Worm (Caenorhabditis elegans) whole organism, L1 larva: ENCODE measurements around the gene M01H9.4.
A peak's percentile ranks its signal among the peaks of the same experiment; 100 is the strongest.

Source experiments
- C04F5.9 ChIP-seq: sonication (generic microtip); optimal IDR thresholded peaks from 2 replicates; lab custom pipeline; 2016; ENCODE audit warnings: missing genetic modification characterization, missing compliant biosample characterization
- C16A3.4 ChIP-seq: fragments of 150-350 bp; optimal IDR thresholded peaks from 2 replicates; lab custom pipeline; 2014; ENCODE audit warnings: missing biosample characterization, missing genetic modification characterization
- C34B4.2 ChIP-seq: sonication (generic microtip); optimal IDR thresholded peaks from 2 replicates; lab custom pipeline; 2017; ENCODE audit warnings: mild to moderate bottlenecking, missing genetic modification characterization, missing compliant biosample characterization
- ama-1 ChIP-seq: fragments of 150-350 bp; optimal IDR thresholded peaks from 2 replicates; lab custom pipeline; 2014
- ceh-8 ChIP-seq: fragments of 200-800 bp; sonication (Bioruptor generic); optimal IDR thresholded peaks from 2 replicates; lab custom pipeline; 2018; ENCODE audit warnings: mild to moderate bottlenecking, missing genetic modification characterization, moderate library complexity, missing compliant biosample characterization
- ceh-82 ChIP-seq, 3 experiments: fragments of 150-350 bp in 1 of 3; sonication (generic microtip) in 2 of 3; optimal IDR thresholded peaks; 2 replicates each; lab custom pipeline; 2014 to 2017; ENCODE audit warnings: missing biosample characterization in 3 of 3, missing genetic modification characterization in 3 of 3
- dpl-1 ChIP-seq, 3 experiments: fragments of 150-350 bp in 2 of 3; sonication (generic microtip) in 1 of 3; optimal IDR thresholded peaks; 2 replicates each; lab custom pipeline; 2014 to 2017; ENCODE audit warnings: missing biosample characterization in 3 of 3, missing genetic modification characterization in 3 of 3, missing genetic modification reagents in 3 of 3
- efl-3 ChIP-seq: fragments of 200-800 bp; sonication (Bioruptor generic); optimal IDR thresholded peaks from 2 replicates; lab custom pipeline; 2018; ENCODE audit warnings: mild to moderate bottlenecking, missing genetic modification characterization, missing compliant biosample characterization
- elt-3 ChIP-seq, 6 experiments: fragments of 150-350 bp in 1 of 6; sonication (generic microtip); optimal IDR thresholded peaks; 2 replicates each; lab custom pipeline; 2017 to 2018; ENCODE audit warnings: missing biosample characterization in 6 of 6, missing genetic modification characterization in 6 of 6, inconsistent platforms in 1 of 6
- fkh-10 ChIP-seq: sonication (generic microtip); optimal IDR thresholded peaks from 2 replicates; lab custom pipeline; 2017; ENCODE audit warnings: missing biosample characterization, missing genetic modification reagents, missing genetic modification characterization
- grh-1 ChIP-seq: fragments of 200-800 bp; sonication (Bioruptor generic); IDR thresholded peaks from 2 replicates; pipeline ENCODE4 v1.3.6; 2022; ENCODE audit warnings: missing genetic modification reagents, missing genetic modification characterization, missing compliant biosample characterization
- lin-14 ChIP-seq: fragments of 200-800 bp; sonication (Bioruptor generic); optimal IDR thresholded peaks from 2 replicates; lab custom pipeline; 2018; ENCODE audit warnings: mild to moderate bottlenecking, missing genetic modification characterization, moderate library complexity, missing compliant biosample characterization
- lin-15B ChIP-seq: fragments of 150-350 bp; sonication (generic microtip); optimal IDR thresholded peaks from 3 replicates; lab custom pipeline; 2014; ENCODE audit warnings: missing biosample characterization, missing genetic modification characterization
- lsy-2 ChIP-seq, 2 experiments: fragments of 150-350 bp; optimal IDR thresholded peaks; 2 replicates each; lab custom pipeline; 2014; ENCODE audit warnings: missing biosample characterization in 2 of 2, missing genetic modification characterization in 2 of 2
- mef-2 ChIP-seq: fragments of 150-350 bp; optimal IDR thresholded peaks from 2 replicates; lab custom pipeline; 2014; ENCODE audit warnings: missing biosample characterization, missing genetic modification characterization
- nhr-11 ChIP-seq: fragments of 150-350 bp; optimal IDR thresholded peaks from 2 replicates; lab custom pipeline; 2014; ENCODE audit warnings: missing biosample characterization, missing genetic modification characterization
- nhr-12 ChIP-seq: sonication (generic microtip); optimal IDR thresholded peaks from 2 replicates; lab custom pipeline; 2017; ENCODE audit warnings: missing biosample characterization, missing genetic modification characterization
- nhr-19 ChIP-seq: fragments of 200-800 bp; sonication (Bioruptor generic); conservative IDR thresholded peaks from 2 replicates; pipeline ENCODE4 v1.3.6; 2022; ENCODE audit warnings: missing genetic modification characterization, missing compliant biosample characterization
- nhr-20 ChIP-seq: sonication (generic microtip); optimal IDR thresholded peaks from 2 replicates; lab custom pipeline; 2016; ENCODE audit warnings: mild to moderate bottlenecking, missing genetic modification characterization, missing compliant biosample characterization
- nhr-237 ChIP-seq: fragments of 150-350 bp; optimal IDR thresholded peaks from 2 replicates; lab custom pipeline; 2014; ENCODE audit warnings: missing biosample characterization, missing genetic modification characterization
- nhr-47 ChIP-seq: sonication (generic microtip); optimal IDR thresholded peaks from 2 replicates; lab custom pipeline; 2016; ENCODE audit warnings: mild to moderate bottlenecking, missing genetic modification characterization, moderate library complexity, missing compliant biosample characterization
- nhr-84 ChIP-seq: sonication (generic microtip); optimal IDR thresholded peaks from 2 replicates; lab custom pipeline; 2017; ENCODE audit warnings: missing biosample characterization, missing genetic modification characterization
- nhr-85 ChIP-seq: sonication (generic microtip); peaks from one replicate; lab custom pipeline; 2016; ENCODE audit warnings: missing genetic modification characterization, inconsistent platforms, missing compliant biosample characterization
- nhr-90 ChIP-seq: sonication (generic microtip); optimal IDR thresholded peaks from 2 replicates; lab custom pipeline; 2016; ENCODE audit warnings: mild to moderate bottlenecking, missing genetic modification characterization, missing compliant biosample characterization; ENCODE audit not compliant: poor library complexity
- pqm-1 ChIP-seq: sonication (generic microtip); optimal IDR thresholded peaks from 3 replicates; lab custom pipeline; 2017; ENCODE audit warnings: missing biosample characterization, missing genetic modification characterization
- skn-1 ChIP-seq: fragments of 150-350 bp; optimal IDR thresholded peaks from 2 replicates; lab custom pipeline; 2014; ENCODE audit warnings: missing biosample characterization, missing genetic modification characterization
- sox-4 ChIP-seq: sonication (generic microtip); optimal IDR thresholded peaks from 2 replicates; lab custom pipeline; 2016; ENCODE audit warnings: missing genetic modification characterization, missing compliant biosample characterization
- swsn-7 ChIP-seq: sonication (generic microtip); optimal IDR thresholded peaks from 2 replicates; lab custom pipeline; 2016; ENCODE audit warnings: missing genetic modification characterization, missing compliant biosample characterization
- unc-30 ChIP-seq: sonication (generic microtip); optimal IDR thresholded peaks from 2 replicates; lab custom pipeline; 2017; ENCODE audit warnings: missing biosample characterization, missing genetic modification characterization
- unc-98 ChIP-seq: fragments of 200-800 bp; sonication (Bioruptor generic); IDR thresholded peaks from 2 replicates; pipeline ENCODE4 v1.3.6; 2022; ENCODE audit warnings: missing genetic modification characterization, missing compliant biosample characterization
- ztf-4 ChIP-seq: fragments of 150-350 bp; optimal IDR thresholded peaks from 2 replicates; lab custom pipeline; 2014; ENCODE audit warnings: missing biosample characterization, missing genetic modification characterization

M01H9.4 gene

DNA sequence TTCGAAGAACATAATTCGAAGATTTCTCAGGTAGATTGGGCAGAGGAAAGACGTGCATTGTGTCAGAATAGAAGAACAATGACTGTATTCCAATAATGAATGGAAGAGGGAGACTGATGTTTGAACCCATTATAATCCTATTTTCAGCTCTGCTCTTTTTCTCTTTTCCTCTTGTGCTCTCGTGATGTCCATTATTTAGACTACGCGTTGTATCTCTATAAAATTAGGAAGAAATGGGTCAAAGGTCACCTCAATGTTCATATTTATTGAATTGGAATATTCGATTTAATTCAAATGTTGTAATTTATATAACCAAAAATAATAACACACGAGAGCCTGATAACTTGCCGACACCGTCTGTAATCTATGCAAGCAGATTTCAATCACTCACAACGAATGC is 43.5 kb downstream of the M01H9.4 start, which contains the start of gene fbxb-74:
Gene fbxb-74 (minus strand): TSS at position 101 of the 400 bp plus-strand sequence.
- TF ChIP-seq nhr-47 (tag; lab: Kevin White, UChicago) (no peak), C34B4.2 (tag; lab: Kevin White, UChicago) (no peak), nhr-12 (tag; lab: Kevin White, UChicago) (no peak), pqm-1 (no peak), nhr-19 (no peak), nhr-85 (tag; lab: Kevin White, UChicago) (no peak), unc-30 (tag; lab: Kevin White, UChicago) (no peak), skn-1 (tag; lab: Kevin White, UChicago) (no peak), C16A3.4 (tag; lab: Kevin White, UChicago) (no peak), fkh-10 (GFP tag; lab: Kevin White, UChicago) (no peak), elt-3 (tag; optimal IDR thresholded peaks at IDR 0.05; lab: Kevin White, UChicago) (no peak), C04F5.9 (tag; lab: Kevin White, UChicago) (no peak)

DNA sequence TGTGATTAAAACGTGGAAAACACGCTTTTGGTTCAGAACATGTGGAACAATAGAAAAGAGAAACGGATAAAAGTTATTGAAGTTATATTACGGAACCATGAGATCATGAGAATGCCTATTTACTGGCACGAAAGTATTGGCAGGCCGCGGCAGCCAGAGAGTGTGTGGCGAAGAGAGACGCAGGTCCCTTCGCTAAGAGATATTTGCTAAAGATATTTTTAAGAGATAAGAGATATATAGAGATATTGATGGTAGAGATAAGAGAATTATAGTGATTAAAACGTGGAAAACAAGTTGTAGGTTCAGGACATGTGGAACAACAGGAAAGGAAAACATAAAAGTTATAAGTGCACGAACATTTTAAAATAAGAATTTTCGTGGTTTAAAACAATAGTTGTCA is 44.9 kb downstream of the M01H9.4 start:
- no peak for TF ChIP-seq nhr-90 (tag; lab: Kevin White, UChicago)
- peak in 1 of 6 experiments; percentile 16 for TF ChIP-seq elt-3 (tag; optimal IDR thresholded peaks at IDR 0.05; lab: Kevin White, UChicago)
- TF ChIP-seq swsn-7 (tag; lab: Kevin White, UChicago): no peak
- no peak for TF ChIP-seq pqm-1
- peak; percentile 7 for TF ChIP-seq nhr-20 (tag; lab: Kevin White, UChicago)
- TF ChIP-seq ama-1 (lab: Kevin White, UChicago): no peak
- TF ChIP-seq nhr-11 (tag; lab: Kevin White, UChicago): no peak
- no peak for TF ChIP-seq lin-15B (tag; lab: Kevin White, UChicago)
- no peak for TF ChIP-seq ceh-82 (tag; optimal IDR thresholded peaks at IDR 0.05; lab: Kevin White, UChicago)
- no peak for TF ChIP-seq efl-3 (GFP tag; lab: Kevin White, UChicago)
- no peak for TF ChIP-seq grh-1 (GFP tag; lab: Robert Waterston, UW)
- no peak for TF ChIP-seq mef-2 (tag; lab: Kevin White, UChicago)
- peak; percentile 69 for TF ChIP-seq lin-14 (GFP tag; lab: Kevin White, UChicago)
- no peak for TF ChIP-seq unc-98 (GFP tag; lab: Robert Waterston, UW)
- no peak for TF ChIP-seq ztf-4 (tag; lab: Kevin White, UChicago)
- no peak for TF ChIP-seq lsy-2 (tag; optimal IDR thresholded peaks at IDR 0.05; lab: Kevin White, UChicago)
- TF ChIP-seq nhr-237 (tag; lab: Kevin White, UChicago): no peak
- TF ChIP-seq sox-4: no peak
- TF ChIP-seq nhr-84: no peak
- TF ChIP-seq dpl-1 (GFP tag; optimal IDR thresholded peaks at IDR 0.05; lab: Kevin White, UChicago): no peak
- peak; percentile 73 for TF ChIP-seq nhr-85 (tag; lab: Kevin White, UChicago)
- TF ChIP-seq ceh-8 (GFP tag; lab: Kevin White, UChicago): no peak
- no peak for TF ChIP-seq C04F5.9 (tag; lab: Kevin White, UChicago)

DNA sequence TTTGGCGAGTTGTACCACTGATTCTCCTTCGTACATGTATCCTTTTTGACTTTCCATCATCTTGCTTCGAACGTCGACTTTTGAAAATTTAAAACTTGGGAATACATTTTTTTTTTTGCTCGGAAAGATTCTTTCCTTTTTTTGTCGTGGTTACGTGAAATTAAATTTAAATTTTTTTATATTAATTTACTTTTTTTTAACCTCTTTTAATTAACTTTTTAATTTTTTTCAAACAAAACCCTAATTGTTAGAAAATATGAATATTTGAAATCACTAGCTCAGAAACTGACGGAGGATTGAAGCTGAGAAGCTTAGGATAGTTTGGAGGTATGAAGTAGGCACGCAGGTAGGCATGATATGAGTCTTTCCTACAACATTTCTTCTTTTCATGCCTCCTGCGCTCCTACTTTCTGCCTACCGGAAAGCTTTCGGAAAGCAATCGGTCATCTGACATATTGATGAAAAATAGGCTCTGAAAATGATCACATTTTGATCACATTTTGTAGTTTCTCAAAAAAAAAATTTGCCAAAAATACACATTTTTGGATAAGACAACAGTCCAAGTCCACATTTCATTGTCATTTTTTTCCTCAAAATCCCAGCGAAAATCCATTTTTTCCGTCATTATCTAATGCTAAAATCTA is 48.1 kb downstream of the M01H9.4 start, which contains the start of the genes R08C7.8 and R08C7.4:
Gene R08C7.8 (minus strand): TSS at position 101 of the 644 bp plus-strand sequence.
Gene R08C7.4 (plus strand): TSS at position 594 of the 644 bp plus-strand sequence.
- no peak for TF ChIP-seq ceh-82 (tag; optimal IDR thresholded peaks at IDR 0.05; lab: Kevin White, UChicago)
